Worm (Caenorhabditis elegans): ENCODE data around the gene T05B4.12.

DNA sequence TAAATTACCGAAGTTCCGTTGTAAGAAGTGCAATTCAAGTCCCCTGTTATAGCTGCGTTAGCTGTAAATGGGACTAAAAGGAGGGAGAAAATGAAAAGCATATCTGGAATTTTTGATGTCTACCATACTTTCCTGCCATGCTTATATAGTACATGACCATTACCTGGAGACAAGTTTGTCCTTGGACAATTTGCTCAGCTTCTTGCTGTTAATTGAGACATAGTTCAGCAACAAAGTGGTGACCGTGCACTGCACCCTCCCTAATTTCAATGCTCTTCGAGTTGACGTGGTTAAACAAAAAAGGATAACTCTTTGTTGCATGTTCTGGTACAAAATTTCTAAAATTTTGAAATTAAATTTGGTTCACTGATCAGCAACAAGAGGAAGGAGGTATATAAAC, 1.6 kb upstream of the T05B4.12 start, which contains the start of gene T05B4.13:
- TF ChIP-seq klf-2 (GFP tag; conservative IDR thresholded peaks at IDR 0.05) (no peak), ztf-23 (GFP tag; IDR thresholded peaks at IDR 0.05) (no peak), T22C8.4 (GFP tag; IDR thresholded peaks at IDR 0.05) (no peak), ztf-29 (GFP tag; IDR thresholded peaks at IDR 0.05) (no peak), ref-1 (GFP tag; conservative IDR thresholded peaks at IDR 0.05) (no peak)
